Worm (Caenorhabditis elegans): ENCODE results near the gene ocr-2.

The ocr-2 gene

ce11 chrIV:8252856-8253255 is 33.0 kb upstream of the ocr-2 start (continued):
- TF ChIP-seq let-607 (tag; optimal IDR thresholded peaks at IDR 0.05) (peak; percentile 31 to 38), B0035.1 (tag; optimal IDR thresholded peaks at IDR 0.05) (peak; percentile 55), ztf-26 (tag; optimal IDR thresholded peaks at IDR 0.05) (peak; percentile 82), repo-1 (tag; optimal IDR thresholded peaks at IDR 0.05) (peak; percentile 77), nhr-120 (GFP tag; IDR thresholded peaks at IDR 0.05) (0 out of 2 replicates have a peak, but pooled peaks have one; percentile 51), attf-6 (GFP tag; IDR thresholded peaks at IDR 0.05) (0 out of 2 replicates have a peak, but pooled peaks have one; percentile 43), C17E4.6 (GFP tag; IDR thresholded peaks at IDR 0.05) (0 out of 2 replicates have a peak, but pooled peaks have one; percentile 50), nfya-1 (tag; optimal IDR thresholded peaks at IDR 0.05; ENCODE audit: borderline replicate concordance, insufficient read depth) (no peak), hrde-1 (tag; optimal IDR thresholded peaks at IDR 0.05; ENCODE audit: borderline replicate concordance) (peak; percentile 83), pbrm-1 (GFP tag; IDR thresholded peaks at IDR 0.05) (peak; percentile 79), nhr-90 (tag; optimal IDR thresholded peaks at IDR 0.05) (peak; percentile 96), Y56A3A.18 (GFP tag; IDR thresholded peaks at IDR 0.05) (peak; percentile 67; the same call in 1 of the 2 replicates), nfya-2 (GFP tag; IDR thresholded peaks at IDR 0.05) (no peak), K11D2.4 (GFP tag; IDR thresholded peaks at IDR 0.05) (peak; percentile 56; the same call in 1 of the 2 replicates), lin-26 (GFP tag; IDR thresholded peaks at IDR 0.05) (peak; percentile 97), ztf-6 (GFP tag; IDR thresholded peaks at IDR 0.05) (peak; percentile 77; the same call in 1 of the 2 replicates), C06A6.2 (GFP tag; conservative IDR thresholded peaks at IDR 0.05) (peak; percentile 29; the same call in 1 of the 2 replicates), dox-1 (GFP tag; IDR thresholded peaks at IDR 0.05) (no peak; the same call in 1 of the 2 replicates), gei-17 (GFP tag; optimal IDR thresholded peaks at IDR 0.05) (no peak), T26A5.8 (tag; optimal IDR thresholded peaks at IDR 0.05) (peak; percentile 68), mcd-1 (GFP tag; IDR thresholded peaks at IDR 0.05) (no peak; the same call in 1 of the 2 replicates), Y95B8A.8 (GFP tag; IDR thresholded peaks at IDR 0.05) (peak; percentile 42; the same call in 1 of the 2 replicates), Y67H2A.10 (GFP tag; conservative IDR thresholded peaks at IDR 0.05) (0 out of 2 replicates have a peak, but pooled peaks have one; percentile 15), attf-3 (GFP tag; conservative IDR thresholded peaks at IDR 0.05) (peak; percentile 47; the same call in 1 of the 2 replicates), snpc-1.3 (tag; optimal IDR thresholded peaks at IDR 0.05; ENCODE audit: insufficient read depth) (peak; percentile 89), fkh-3 (tag; optimal IDR thresholded peaks at IDR 0.05) (peak; percentile 83), ceh-40 (GFP tag; IDR thresholded peaks at IDR 0.05) (peak; percentile 91; the same call in 1 of the 2 replicates), pha-4 (tag; optimal IDR thresholded peaks at IDR 0.05) (no peak), F10E7.11 (tag; optimal IDR thresholded peaks at IDR 0.05) (peak; percentile 81), sptf-2 (GFP tag; optimal IDR thresholded peaks at IDR 0.05) (peak; percentile 76), nfyb-1 (GFP tag; IDR thresholded peaks at IDR 0.05) (peak; percentile 86), F23B12.7 (tag; optimal IDR thresholded peaks at IDR 0.05; ENCODE audit: insufficient read depth) (peak; percentile 92), ama-1 (optimal IDR thresholded peaks at IDR 0.05) (no peak), ama-1 (GFP tag; optimal IDR thresholded peaks at IDR 0.05) (peak; percentile 69 to 96), hmg-1.2 (GFP tag; IDR thresholded peaks at IDR 0.05) (peak; percentile 71), egl-18 (GFP tag; IDR thresholded peaks at IDR 0.05) (no peak), madf-10 (tag; optimal IDR thresholded peaks at IDR 0.05) (peak; percentile 85), snpc-1.1 (tag; optimal IDR thresholded peaks at IDR 0.05; ENCODE audit: insufficient read depth) (peak; percentile 72), bed-2 (GFP tag; IDR thresholded peaks at IDR 0.05) (no peak), F52B5.7 (tag; optimal IDR thresholded peaks at IDR 0.05) (no peak), ceh-91 (GFP tag; IDR thresholded peaks at IDR 0.05) (peak; percentile 61; the same call in 1 of the 2 replicates), F39B2.1 (GFP tag; IDR thresholded peaks at IDR 0.05) (no peak), nhr-80 (tag; optimal IDR thresholded peaks at IDR 0.05) (peak; percentile 53), rec-8 (tag; optimal IDR thresholded peaks at IDR 0.05) (peak; percentile 92 to 96), F22D6.2 (tag; optimal IDR thresholded peaks at IDR 0.05) (peak; percentile 53), zim-3 (tag; optimal IDR thresholded peaks at IDR 0.05) (peak; percentile 97), atf-7 (tag; optimal IDR thresholded peaks at IDR 0.05) (peak; percentile 66)

All from whole organism, young adult.